Worm (Caenorhabditis elegans) whole organism, late embryonic: ENCODE data around the gene ins-11.

Source experiments
- C08G9.2 ChIP-seq: sonication (generic microtip); optimal IDR thresholded peaks from 2 replicates; lab custom pipeline; 2016; ENCODE audit warnings: mild to moderate bottlenecking, missing genetic modification characterization, moderate library complexity, missing compliant biosample characterization
- C38D4.7 ChIP-seq: fragments of 200-800 bp; sonication (Bioruptor generic); optimal IDR thresholded peaks from 2 replicates; lab custom pipeline; 2018; ENCODE audit warnings: mild to moderate bottlenecking, missing genetic modification characterization, moderate library complexity, missing compliant biosample characterization
- F13H6.1 ChIP-seq: sonication (generic microtip); optimal IDR thresholded peaks from 2 replicates; lab custom pipeline; 2016; ENCODE audit warnings: missing genetic modification characterization, missing compliant biosample characterization
- ahr-1 ChIP-seq: sonication (generic microtip); optimal IDR thresholded peaks from 2 replicates; lab custom pipeline; 2016; ENCODE audit warnings: missing genetic modification characterization, missing compliant biosample characterization
- ama-1 ChIP-seq: fragments of 150-350 bp; optimal IDR thresholded peaks from 2 replicates; lab custom pipeline; 2014
- ceh-14 ChIP-seq: sonication (generic microtip); optimal IDR thresholded peaks from 2 replicates; lab custom pipeline; 2016; ENCODE audit warnings: missing genotype, missing genetic modification characterization, missing compliant biosample characterization
- ceh-19 ChIP-seq: fragments of 200-800 bp; sonication (Bioruptor generic); optimal IDR thresholded peaks from 2 replicates; lab custom pipeline; 2018; ENCODE audit warnings: mild to moderate bottlenecking, missing genetic modification characterization, missing compliant biosample characterization
- ceh-22 ChIP-seq: sonication (generic microtip); optimal IDR thresholded peaks from 2 replicates; lab custom pipeline; 2017; ENCODE audit warnings: missing biosample characterization, missing genetic modification characterization
- ceh-24 ChIP-seq: sonication (generic microtip); optimal IDR thresholded peaks from 2 replicates; lab custom pipeline; 2016; ENCODE audit warnings: mild to moderate bottlenecking, missing genetic modification characterization, missing compliant biosample characterization
- ceh-31 ChIP-seq: sonication (generic microtip); optimal IDR thresholded peaks from 2 replicates; lab custom pipeline; 2016; ENCODE audit warnings: missing genetic modification characterization, missing compliant biosample characterization
- ceh-34 ChIP-seq: sonication (generic microtip); optimal IDR thresholded peaks from 2 replicates; lab custom pipeline; 2016; ENCODE audit warnings: mild to moderate bottlenecking, missing genetic modification characterization, missing compliant biosample characterization
- ceh-48 ChIP-seq: sonication (generic microtip); optimal IDR thresholded peaks from 2 replicates; lab custom pipeline; 2016; ENCODE audit warnings: missing genetic modification characterization, inconsistent platforms, missing compliant biosample characterization
- ceh-6 ChIP-seq: fragments of 200-800 bp; sonication (Bioruptor generic); optimal IDR thresholded peaks from 2 replicates; lab custom pipeline; 2018; ENCODE audit warnings: mild to moderate bottlenecking, missing genetic modification characterization, missing compliant biosample characterization
- che-1 ChIP-seq: sonication (generic microtip); optimal IDR thresholded peaks from 2 replicates; lab custom pipeline; 2016; ENCODE audit warnings: mild to moderate bottlenecking, missing genetic modification characterization, missing compliant biosample characterization
- elt-4 ChIP-seq: sonication (generic microtip); optimal IDR thresholded peaks from 2 replicates; lab custom pipeline; 2016; ENCODE audit warnings: missing genetic modification characterization, missing compliant biosample characterization
- ets-4 ChIP-seq: sonication (generic microtip); optimal IDR thresholded peaks from 2 replicates; lab custom pipeline; 2016; ENCODE audit warnings: missing genetic modification characterization, missing compliant biosample characterization
- eyg-1 ChIP-seq: sonication (generic microtip); optimal IDR thresholded peaks from 2 replicates; lab custom pipeline; 2016; ENCODE audit warnings: missing genotype, missing genetic modification characterization, missing compliant biosample characterization
- fkh-10 ChIP-seq: fragments of 150-350 bp; optimal IDR thresholded peaks from 2 replicates; lab custom pipeline; 2014; ENCODE audit warnings: missing biosample characterization, missing genetic modification reagents, missing genetic modification characterization
- hlh-15 ChIP-seq: sonication (generic microtip); optimal IDR thresholded peaks from 2 replicates; lab custom pipeline; 2016; ENCODE audit warnings: missing genetic modification characterization, missing compliant biosample characterization
- nfya-1 ChIP-seq: sonication (generic microtip); optimal IDR thresholded peaks from 2 replicates; lab custom pipeline; 2017; ENCODE audit warnings: missing genetic modification characterization, mild to moderate bottlenecking, missing compliant biosample characterization, antibody characterized with exemption, moderate library complexity
- nhr-11 ChIP-seq: fragments of 150-350 bp; optimal IDR thresholded peaks from 2 replicates; lab custom pipeline; 2014; ENCODE audit warnings: missing biosample characterization, missing genetic modification characterization
- nhr-232 ChIP-seq: sonication (generic microtip); optimal IDR thresholded peaks from 2 replicates; lab custom pipeline; 2016; ENCODE audit warnings: missing genetic modification characterization, missing compliant biosample characterization
- odd-2 ChIP-seq: sonication (generic microtip); optimal IDR thresholded peaks from 2 replicates; lab custom pipeline; 2017; ENCODE audit warnings: antibody characterized with exemption, mild to moderate bottlenecking, missing genetic modification characterization, missing compliant biosample characterization
- pax-1 ChIP-seq: fragments of 150-350 bp; optimal IDR thresholded peaks from 2 replicates; lab custom pipeline; 2014; ENCODE audit warnings: missing biosample characterization, missing genetic modification characterization
- pha-4 ChIP-seq: fragments of 150-350 bp; optimal IDR thresholded peaks from 2 replicates; lab custom pipeline; 2018; ENCODE audit warnings: missing biosample characterization, missing genetic modification reagents, missing genetic modification characterization
- pqm-1 ChIP-seq: sonication (generic microtip); optimal IDR thresholded peaks from 2 replicates; lab custom pipeline; 2016; ENCODE audit warnings: missing genetic modification characterization, missing compliant biosample characterization
- rnt-1 ChIP-seq: sonication (generic microtip); optimal IDR thresholded peaks from 2 replicates; lab custom pipeline; 2016; ENCODE audit warnings: missing genetic modification characterization, missing compliant biosample characterization
- sox-2 ChIP-seq: fragments of 200-800 bp; sonication (Bioruptor generic); IDR thresholded peaks from 2 replicates; pipeline ENCODE4 v1.3.6; 2022; ENCODE audit warnings: missing genetic modification reagents, missing genetic modification characterization, missing compliant biosample characterization
- sox-4 ChIP-seq: sonication (generic microtip); optimal IDR thresholded peaks from 2 replicates; lab custom pipeline; 2017; ENCODE audit warnings: mild to moderate bottlenecking, missing genetic modification characterization, inconsistent platforms, missing compliant biosample characterization
- syd-9 ChIP-seq: sonication (generic microtip); optimal IDR thresholded peaks from 2 replicates; lab custom pipeline; 2016; ENCODE audit warnings: mild to moderate bottlenecking, missing genetic modification characterization, moderate library complexity, missing compliant biosample characterization
- tbx-2 ChIP-seq: sonication (generic microtip); optimal IDR thresholded peaks from 2 replicates; lab custom pipeline; 2016; ENCODE audit warnings: missing genetic modification characterization, missing compliant biosample characterization
- tbx-7 ChIP-seq: sonication (generic microtip); optimal IDR thresholded peaks from 2 replicates; lab custom pipeline; 2016; ENCODE audit warnings: missing genotype, missing genetic modification characterization, missing compliant biosample characterization
- unc-3 ChIP-seq, 2 experiments: fragments of 200-800 bp in 1 of 2; sonication (Bioruptor generic) in 1 of 2; sonication (generic microtip) in 1 of 2; conservative IDR thresholded peaks in 1 of 2; optimal IDR thresholded peaks in 1 of 2; 2 replicates each; pipeline versions ENCODE4 v1.3.6 to Lab custom; 2016 to 2022; ENCODE audit warnings: missing compliant biosample characterization in 2 of 2, missing genetic modification characterization in 2 of 2, missing genetic modification reagents in 1 of 2
- unc-42 ChIP-seq: sonication (generic microtip); optimal IDR thresholded peaks from 2 replicates; lab custom pipeline; 2016; ENCODE audit warnings: missing genotype, missing genetic modification characterization, missing compliant biosample characterization
- unc-55 ChIP-seq: sonication (generic microtip); optimal IDR thresholded peaks from 2 replicates; lab custom pipeline; 2017; ENCODE audit warnings: missing biosample characterization, missing genetic modification reagents, missing genetic modification characterization
- unc-86 ChIP-seq: sonication (generic microtip); optimal IDR thresholded peaks from 2 replicates; lab custom pipeline; 2016; ENCODE audit warnings: missing genetic modification characterization, missing compliant biosample characterization
- zip-5 ChIP-seq: sonication (generic microtip); optimal IDR thresholded peaks from 2 replicates; lab custom pipeline; 2016; ENCODE audit warnings: missing genetic modification characterization, missing compliant biosample characterization
- ztf-16 ChIP-seq: sonication (generic microtip); optimal IDR thresholded peaks from 2 replicates; lab custom pipeline; 2017; ENCODE audit warnings: missing genetic modification characterization, missing compliant biosample characterization

ins-11 gene

ce11 chrII:5556431-5556830 is at the start of gene ins-11:
Gene ins-11, plus strand, starts transcription at chrII:5556731.
- TF ChIP-seq ceh-34 (tag; lab: Kevin White, UChicago), result no peak
- TF ChIP-seq sox-4 (tag; lab: Kevin White, UChicago), result no peak
- TF ChIP-seq ahr-1, result no peak
- no peak for TF ChIP-seq ztf-16
- no peak for TF ChIP-seq rnt-1
- TF ChIP-seq elt-4 (tag; lab: Kevin White, UChicago), result no peak
- no peak for TF ChIP-seq che-1 (tag; lab: Kevin White, UChicago)
- no peak for TF ChIP-seq eyg-1

ce11 chrII:5511417-5512353 is 44.8 kb upstream of the ins-11 start:
- TF ChIP-seq rnt-1, result no peak
- no peak for TF ChIP-seq pha-4
- no peak for TF ChIP-seq odd-2 (tag; lab: Kevin White, UChicago)
- no peak for TF ChIP-seq F13H6.1 (tag; lab: Kevin White, UChicago)
- TF ChIP-seq unc-86 (tag; lab: Kevin White, UChicago), result no peak
- TF ChIP-seq sox-2, result no peak
- no peak for TF ChIP-seq C38D4.7 (GFP tag; lab: Kevin White, UChicago)
- no peak for TF ChIP-seq che-1 (tag; lab: Kevin White, UChicago)
- TF ChIP-seq tbx-2 (tag; lab: Kevin White, UChicago), result peak; percentile 33
- TF ChIP-seq C08G9.2 (tag; lab: Kevin White, UChicago), result peak; percentile 13
- no peak for TF ChIP-seq ceh-6 (GFP tag; lab: Kevin White, UChicago)
- TF ChIP-seq ceh-19 (GFP tag; lab: Kevin White, UChicago), result no peak
- no peak for TF ChIP-seq nfya-1 (tag; lab: Kevin White, UChicago)
- TF ChIP-seq ceh-34 (tag; lab: Kevin White, UChicago), result no peak
- no peak for TF ChIP-seq ceh-48 (tag; lab: Kevin White, UChicago)
- TF ChIP-seq pqm-1 (tag; lab: Kevin White, UChicago), result no peak
- no peak for TF ChIP-seq unc-3 (GFP tag; conservative IDR thresholded peaks at IDR 0.05; lab: Robert Waterston, UW)
- no peak for TF ChIP-seq unc-3 (tag; optimal IDR thresholded peaks at IDR 0.05; lab: Kevin White, UChicago)
- TF ChIP-seq fkh-10 (GFP tag; lab: Kevin White, UChicago), result no peak
- peak; percentile 65 for TF ChIP-seq ceh-31 (tag; lab: Kevin White, UChicago)
- no peak for TF ChIP-seq pax-1 (tag; lab: Kevin White, UChicago)
- TF ChIP-seq unc-55 (GFP tag; lab: Kevin White, UChicago), result no peak
- peak; percentile 35 for TF ChIP-seq tbx-7
- no peak for TF ChIP-seq zip-5 (tag; lab: Kevin White, UChicago)
- no peak for TF ChIP-seq sox-4 (tag; lab: Kevin White, UChicago)
- peak; percentile 60 for TF ChIP-seq unc-42 (tag; lab: Kevin White, UChicago)
- no peak for TF ChIP-seq syd-9 (tag; lab: Kevin White, UChicago)
- peak; percentile 44 for TF ChIP-seq ets-4 (tag; lab: Kevin White, UChicago)
- no peak for TF ChIP-seq ceh-24 (tag; lab: Kevin White, UChicago)
- no peak for TF ChIP-seq ceh-22
- TF ChIP-seq nhr-11 (tag; lab: Kevin White, UChicago), result no peak
- TF ChIP-seq nhr-232 (tag; lab: Kevin White, UChicago), result no peak
- no peak for TF ChIP-seq ama-1 (lab: Kevin White, UChicago)
- no peak for TF ChIP-seq hlh-15 (tag; lab: Kevin White, UChicago)
- peak; percentile 53 for TF ChIP-seq ceh-14 (tag; lab: Kevin White, UChicago)
